Fruit fly (Drosophila melanogaster) whole organism, prepupa: ENCODE measurements around the gene CG32379.

Experiments
- CG10631 ChIP-seq: fragments of 200-800 bp; sonication (Bioruptor generic); optimal IDR thresholded peaks from 2 replicates; lab custom pipeline; 2016; ENCODE audit warnings: missing biosample characterization, missing genetic modification characterization
- CG16779 ChIP-seq: fragments of 200-800 bp; sonication (Bioruptor generic); optimal IDR thresholded peaks from 3 replicates; lab custom pipeline; 2017; ENCODE audit warnings: missing biosample characterization, mild to moderate bottlenecking, missing genetic modification characterization
- CG6792 ChIP-seq: fragments of 200-800 bp; sonication (Bioruptor generic); optimal IDR thresholded peaks from 3 replicates; lab custom pipeline; 2016; ENCODE audit warnings: missing biosample characterization, missing genetic modification characterization
- CG6808 ChIP-seq: fragments of 200-800 bp; sonication (Bioruptor generic); optimal IDR thresholded peaks from 3 replicates; lab custom pipeline; 2017; ENCODE audit warnings: missing biosample characterization, missing genetic modification characterization, mild to moderate bottlenecking, moderate library complexity, missing genetic modification reagents
- Eip75B ChIP-seq: fragments of 200-800 bp; sonication (Bioruptor generic); optimal IDR thresholded peaks from 3 replicates; lab custom pipeline; 2016; ENCODE audit warnings: missing biosample characterization, missing genetic modification characterization
- OdsH ChIP-seq: fragments of 200-800 bp; sonication (Bioruptor generic); optimal IDR thresholded peaks from 3 replicates; lab custom pipeline; 2016; ENCODE audit warnings: missing biosample characterization, missing genetic modification characterization

DNA sequence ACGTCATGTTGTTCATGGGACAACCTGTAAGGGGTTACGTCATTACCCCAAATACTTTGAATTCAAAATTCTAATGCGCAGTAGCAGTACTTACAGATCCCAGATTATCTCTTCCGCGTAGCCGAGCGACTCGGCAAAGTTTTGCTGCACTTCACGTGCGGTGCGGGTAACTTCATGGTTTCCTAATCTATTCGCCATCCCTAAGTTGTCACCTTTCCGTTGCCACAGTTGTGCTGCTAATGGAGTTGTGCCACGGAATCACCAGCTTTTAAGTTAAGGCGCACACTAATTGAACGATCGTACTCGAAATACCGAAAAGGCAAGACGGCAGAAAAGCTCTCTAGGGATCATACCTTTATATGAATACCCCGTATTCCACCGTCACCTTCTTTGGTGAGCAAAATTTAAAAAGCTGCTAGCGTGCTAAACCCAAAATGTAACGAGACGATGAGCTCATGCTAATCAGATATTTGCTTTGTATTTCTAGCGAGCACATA, 36.3 kb upstream of the CG32379 start, which contains the start of gene pst:
- TF ChIP-seq OdsH (GFP tag; lab: Kevin White, UChicago) (no peak), CG6792 (no peak), CG16779 (tag; lab: Kevin White, UChicago) (no peak), Eip75B (GFP tag; lab: Kevin White, UChicago) (no peak), CG10631 (GFP tag; lab: Kevin White, UChicago) (no peak), CG6808 (GFP tag; lab: Kevin White, UChicago) (no peak)
